Worm (Caenorhabditis elegans): ENCODE results near the gene fbxa-26.

ce11 chrIII:1359669-1360068 lies 17.3 kb upstream of the fbxa-26 start, which contains the start of gene Y82E9BR.9:
- TF ChIP-seq scrt-1 (GFP tag; IDR thresholded peaks at IDR 0.05) (no peak), ets-7 (tag; optimal IDR thresholded peaks at IDR 0.05) (no peak), ceh-13 (GFP tag; optimal IDR thresholded peaks at IDR 0.05) (no peak), ama-1 (optimal IDR thresholded peaks at IDR 0.05) (no peak), sea-1 (GFP tag; conservative IDR thresholded peaks at IDR 0.05) (no peak), aly-1 (tag; optimal IDR thresholded peaks at IDR 0.05) (no peak), tra-4 (tag; optimal IDR thresholded peaks at IDR 0.05) (no peak)
